Fruit fly (Drosophila melanogaster): ENCODE results near the gene CG14402.

Gene CG14402

DNA sequence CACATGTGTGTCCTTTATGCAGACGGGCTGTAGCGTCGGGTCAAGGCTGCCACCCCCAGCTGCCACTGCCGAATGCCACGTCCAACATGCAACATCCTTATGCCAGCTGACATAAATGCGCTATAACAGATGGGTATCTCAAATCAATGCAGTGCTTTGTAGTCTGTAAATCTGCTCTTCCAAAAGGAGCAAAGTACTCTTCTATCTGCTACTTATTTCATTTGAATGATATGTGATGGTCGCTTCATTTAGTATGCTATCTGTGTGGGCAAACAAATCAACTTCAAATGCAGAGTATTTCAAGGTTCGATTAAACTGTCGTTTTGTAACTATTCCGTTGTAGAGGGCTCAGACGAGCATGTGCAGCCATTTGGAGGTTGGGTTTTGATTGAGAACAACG, 39.9 kb upstream of the CG14402 start:
- no peak for TF ChIP-seq gl (tag; optimal IDR thresholded peaks at IDR 0.05)
- no peak for TF ChIP-seq CG8301 (tag; optimal IDR thresholded peaks at IDR 0.05)
- peak; percentile 69 for TF ChIP-seq Ets98B (GFP tag; IDR thresholded peaks at IDR 0.05)
- TF ChIP-seq D1 (tag; optimal IDR thresholded peaks at IDR 0.05): no peak
- TF ChIP-seq Pif1A (GFP tag; optimal IDR thresholded peaks at IDR 0.05): peak; percentile 2
- TF ChIP-seq CG34367 (tag; optimal IDR thresholded peaks at IDR 0.05): no peak
- TF ChIP-seq Snoo (tag; optimal IDR thresholded peaks at IDR 0.05): no peak
- no peak for TF ChIP-seq CG12605 (GFP tag; IDR thresholded peaks at IDR 0.05)
- TF ChIP-seq Pif1B (GFP tag; optimal IDR thresholded peaks at IDR 0.05): no peak
- TF ChIP-seq CG8159 (tag; optimal IDR thresholded peaks at IDR 0.05): peak; percentile 37
- peak; percentile 24 for TF ChIP-seq CG14655 (GFP tag; optimal IDR thresholded peaks at IDR 0.05)
- peak; percentile 60 for TF ChIP-seq fd96Ca (GFP tag; IDR thresholded peaks at IDR 0.05)
- no peak for TF ChIP-seq rn (GFP tag; IDR thresholded peaks at IDR 0.05)
- no peak for TF ChIP-seq CG10348 (GFP tag; IDR thresholded peaks at IDR 0.05)
- TF ChIP-seq EcR (GFP tag; optimal IDR thresholded peaks at IDR 0.05): no peak
- peak; percentile 59 for TF ChIP-seq CG32121 (GFP tag; IDR thresholded peaks at IDR 0.05)
- TF ChIP-seq CG15710 (tag; optimal IDR thresholded peaks at IDR 0.05): no peak
- TF ChIP-seq CG4496 (GFP tag; IDR thresholded peaks at IDR 0.05): peak; percentile 64; the same call in 1 of the 3 replicates
- TF ChIP-seq CG13204 (GFP tag; optimal IDR thresholded peaks at IDR 0.05): no peak
- TF ChIP-seq CG17806 (tag; optimal IDR thresholded peaks at IDR 0.05): peak; percentile 29
- no peak for TF ChIP-seq CG9948 (tag; optimal IDR thresholded peaks at IDR 0.05)

DNA sequence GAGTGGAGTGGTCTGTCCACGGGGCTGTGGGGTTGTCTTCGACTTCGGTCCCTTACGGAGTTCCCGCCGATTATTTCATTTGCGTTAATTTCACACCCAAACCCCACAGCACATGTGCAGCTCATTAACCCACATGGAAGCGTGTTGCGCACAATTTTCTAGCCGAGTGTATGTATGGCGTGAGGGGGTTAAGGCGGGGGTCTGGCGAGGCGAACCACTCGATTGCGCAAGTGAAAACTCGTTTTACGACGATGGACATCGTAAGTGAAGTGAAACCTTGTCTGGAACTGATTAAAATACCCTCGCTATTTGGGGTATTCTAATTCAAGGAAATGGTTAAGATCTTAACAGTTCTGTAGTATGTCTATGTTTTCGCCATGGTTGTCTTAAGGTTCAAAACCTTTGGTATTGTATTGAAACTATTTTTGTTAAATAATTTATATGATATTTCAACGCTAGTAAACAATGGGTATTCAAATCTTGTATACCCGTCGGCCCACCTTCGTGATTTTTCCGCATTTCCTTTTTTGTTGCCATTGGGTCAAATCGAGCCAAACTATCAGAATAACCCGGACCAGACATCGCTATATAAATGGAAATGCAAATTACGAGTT, 38.0 kb upstream of the CG14402 start:
- no peak for TF ChIP-seq Snoo (tag; optimal IDR thresholded peaks at IDR 0.05)
- no peak for TF ChIP-seq gl (tag; optimal IDR thresholded peaks at IDR 0.05)
- TF ChIP-seq Pif1A (GFP tag; optimal IDR thresholded peaks at IDR 0.05): peak; percentile 81
- peak; percentile 85 for TF ChIP-seq CG8301 (tag; optimal IDR thresholded peaks at IDR 0.05)
- no peak for TF ChIP-seq D1 (tag; optimal IDR thresholded peaks at IDR 0.05)
- TF ChIP-seq CG8159 (tag; optimal IDR thresholded peaks at IDR 0.05): peak; percentile 65
- peak; percentile 59; the same call in 1 of the 2 replicates for TF ChIP-seq rn (GFP tag; IDR thresholded peaks at IDR 0.05)
- peak; percentile 85 for TF ChIP-seq CG32121 (GFP tag; IDR thresholded peaks at IDR 0.05)
- TF ChIP-seq EcR (GFP tag; optimal IDR thresholded peaks at IDR 0.05): peak; percentile 37
- peak; percentile 53 for TF ChIP-seq CG34367 (tag; optimal IDR thresholded peaks at IDR 0.05)
- peak; percentile 63 for TF ChIP-seq CG15710 (tag; optimal IDR thresholded peaks at IDR 0.05)
- TF ChIP-seq CG10348 (GFP tag; IDR thresholded peaks at IDR 0.05): peak; percentile 30; the same call in 1 of the 2 replicates
- TF ChIP-seq CG14655 (GFP tag; optimal IDR thresholded peaks at IDR 0.05): peak; percentile 86
- TF ChIP-seq fd96Ca (GFP tag; IDR thresholded peaks at IDR 0.05): peak; percentile 71
- TF ChIP-seq CG4496 (GFP tag; IDR thresholded peaks at IDR 0.05): peak; percentile 86
- TF ChIP-seq Pif1B (GFP tag; optimal IDR thresholded peaks at IDR 0.05): peak; percentile 54
- TF ChIP-seq CG9948 (tag; optimal IDR thresholded peaks at IDR 0.05): peak; percentile 65
- no peak; the same call in 1 of the 2 replicates for TF ChIP-seq CG12605 (GFP tag; IDR thresholded peaks at IDR 0.05)
- no peak for TF ChIP-seq CG13204 (GFP tag; optimal IDR thresholded peaks at IDR 0.05)
- peak; percentile 90 for TF ChIP-seq Ets98B (GFP tag; IDR thresholded peaks at IDR 0.05)
- peak; percentile 74 for TF ChIP-seq CG17806 (tag; optimal IDR thresholded peaks at IDR 0.05)

DNA sequence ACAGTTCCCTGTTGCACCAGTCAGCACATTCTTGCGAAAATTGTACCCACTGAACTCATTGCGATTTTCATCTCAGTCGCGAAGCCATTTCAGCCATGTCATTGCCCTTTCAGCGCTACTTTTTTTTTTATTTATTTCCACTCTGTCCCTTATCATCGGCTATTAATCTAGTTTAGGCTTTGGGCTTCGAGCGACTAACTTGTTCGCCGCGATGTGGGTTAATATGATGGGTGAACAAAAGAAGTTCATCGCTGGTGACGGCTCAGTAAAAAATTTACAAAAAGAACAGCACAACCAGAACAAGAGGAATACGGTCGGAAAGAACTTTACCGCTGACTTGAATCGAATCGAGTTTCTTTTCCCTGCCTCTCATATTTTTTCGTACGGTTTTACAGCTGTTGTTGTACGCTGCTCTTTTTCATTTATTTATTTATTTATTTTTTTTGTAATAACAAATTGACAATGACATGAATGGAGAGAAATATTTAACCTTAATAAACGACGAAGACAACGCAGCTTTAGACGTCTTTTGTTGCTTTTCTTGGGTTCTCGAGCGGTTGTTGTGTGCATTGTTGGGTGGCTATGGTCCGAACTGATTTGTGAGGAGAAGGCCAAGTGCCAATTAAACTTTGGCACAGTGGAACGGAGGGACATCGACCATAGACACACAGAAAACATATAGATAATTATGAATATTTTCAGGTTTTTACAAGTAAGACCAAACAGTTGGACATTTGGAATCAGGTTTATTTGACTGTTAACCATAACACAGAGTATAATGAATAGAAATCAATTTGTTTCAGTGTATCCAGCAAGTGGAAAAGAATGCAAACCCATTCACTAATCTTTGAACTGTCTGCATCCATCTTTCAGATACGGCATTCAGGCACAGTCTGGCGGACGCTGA, 36.6 kb upstream of the CG14402 start:
- TF ChIP-seq CG10348 (GFP tag; IDR thresholded peaks at IDR 0.05) (no peak), gl (tag; optimal IDR thresholded peaks at IDR 0.05) (peak; percentile 43), CG8159 (tag; optimal IDR thresholded peaks at IDR 0.05) (peak; percentile 62), CG15710 (tag; optimal IDR thresholded peaks at IDR 0.05) (peak; percentile 29), Pif1B (GFP tag; optimal IDR thresholded peaks at IDR 0.05) (peak; percentile 40), Pif1A (GFP tag; optimal IDR thresholded peaks at IDR 0.05) (peak; percentile 6), EcR (GFP tag; optimal IDR thresholded peaks at IDR 0.05) (peak; percentile 91), CG14655 (GFP tag; optimal IDR thresholded peaks at IDR 0.05) (peak; percentile 17), D1 (tag; optimal IDR thresholded peaks at IDR 0.05) (no peak), rn (GFP tag; IDR thresholded peaks at IDR 0.05) (0 out of 2 replicates have a peak, but pooled peaks have one; percentile 18), CG34367 (tag; optimal IDR thresholded peaks at IDR 0.05) (peak; percentile 10), CG4496 (GFP tag; IDR thresholded peaks at IDR 0.05) (peak; percentile 52; the same call in 2 of the 3 replicates), CG17806 (tag; optimal IDR thresholded peaks at IDR 0.05) (peak; percentile 49), CG9948 (tag; optimal IDR thresholded peaks at IDR 0.05) (peak; percentile 45), CG13204 (GFP tag; optimal IDR thresholded peaks at IDR 0.05) (peak; percentile 17), CG12605 (GFP tag; IDR thresholded peaks at IDR 0.05) (no peak), Ets98B (GFP tag; IDR thresholded peaks at IDR 0.05) (no peak), CG32121 (GFP tag; IDR thresholded peaks at IDR 0.05) (no peak)

DNA sequence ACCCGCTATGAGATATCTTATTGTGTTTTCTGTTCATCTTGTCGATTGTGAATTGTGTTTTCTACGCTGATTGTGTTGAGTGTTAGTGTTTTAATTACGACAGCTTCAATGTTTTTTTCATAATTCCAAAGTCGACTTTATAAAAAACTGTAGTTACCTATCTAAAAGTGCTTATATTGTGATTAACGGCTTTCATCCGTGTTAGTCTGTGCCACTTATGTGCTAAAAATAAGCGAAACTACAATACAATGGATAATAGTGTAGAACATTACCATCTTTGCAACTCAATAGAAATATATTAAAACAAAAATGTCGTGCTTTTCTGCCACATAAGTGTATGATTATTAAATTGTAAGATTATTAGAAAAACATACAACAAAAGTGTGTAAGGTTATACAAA, 33.0 kb upstream of the CG14402 start, which contains the start of gene CG33322:
TSS of gene CG33322 (minus strand) at position 101 of the 400 bp plus-strand sequence.
- no peak for TF ChIP-seq Pif1B (GFP tag; optimal IDR thresholded peaks at IDR 0.05)

DNA sequence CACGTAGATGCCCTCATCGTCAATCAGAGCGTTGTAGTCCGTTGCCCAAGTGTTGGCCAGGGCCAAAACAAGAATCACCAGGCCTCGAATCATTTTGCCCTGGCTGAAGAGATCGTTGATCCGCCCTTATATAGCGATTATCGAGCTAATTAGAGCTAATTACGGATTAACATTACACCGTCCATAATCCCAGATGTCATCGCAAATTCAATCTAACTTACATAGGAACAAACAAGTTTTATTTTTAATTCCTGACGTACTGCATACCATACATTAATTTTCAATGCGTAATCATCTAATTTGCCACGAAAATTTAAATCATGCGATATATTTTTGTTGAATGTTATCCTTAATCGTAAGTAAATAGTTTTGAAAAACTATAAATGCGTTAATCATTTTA, 31.9 kb upstream of the CG14402 start, which contains the start of gene CheB38b:
TSS of gene CheB38b (minus strand) at position 101 of the 400 bp plus-strand sequence.
- TF ChIP-seq gl (tag; optimal IDR thresholded peaks at IDR 0.05) (no peak), Snoo (tag; optimal IDR thresholded peaks at IDR 0.05) (no peak), CG34367 (tag; optimal IDR thresholded peaks at IDR 0.05) (no peak), CG14655 (GFP tag; optimal IDR thresholded peaks at IDR 0.05) (no peak), CG4496 (GFP tag; IDR thresholded peaks at IDR 0.05) (no peak), CG9948 (tag; optimal IDR thresholded peaks at IDR 0.05) (no peak), Pif1A (GFP tag; optimal IDR thresholded peaks at IDR 0.05) (no peak), CG13204 (GFP tag; optimal IDR thresholded peaks at IDR 0.05) (no peak), CG8159 (tag; optimal IDR thresholded peaks at IDR 0.05) (no peak), CG15710 (tag; optimal IDR thresholded peaks at IDR 0.05) (no peak)

Measured in whole organism, pupa.